Worm (Caenorhabditis elegans): Measurements from ENCODE around the gene ZK1240.11.

ZK1240.11 gene

DNA sequence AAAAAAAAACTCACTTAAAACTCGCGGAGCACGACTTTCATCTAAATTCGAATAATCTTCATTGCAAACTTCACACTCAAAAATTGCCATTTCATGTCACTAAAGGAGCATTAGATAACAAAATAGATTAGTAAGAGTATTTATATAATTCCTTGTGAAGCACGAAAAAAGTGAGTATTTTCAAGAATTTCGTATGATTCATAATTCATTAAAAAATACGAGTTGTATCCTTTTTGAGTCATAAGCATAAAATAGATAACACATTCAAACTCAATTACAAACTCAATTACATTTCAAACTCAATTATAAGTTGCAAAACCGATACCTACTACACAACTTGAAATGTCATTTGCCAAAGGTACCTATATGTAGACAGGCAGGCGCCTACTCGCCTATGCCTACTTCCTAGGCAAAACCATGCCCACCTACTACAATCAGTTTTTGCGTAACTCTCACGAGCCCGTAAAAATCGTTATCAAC lies 3.9 kb downstream of the ZK1240.11 start, which contains the start of the genes ZK1240.8 and ZK1240.1:
Gene ZK1240.8, minus strand, starts transcription at position 101 of the 480 bp plus-strand sequence.
Gene ZK1240.1, plus strand, starts transcription at position 430 of the 480 bp plus-strand sequence.
- peak; percentile 3 for TF ChIP-seq nhr-28 (tag; optimal IDR thresholded peaks at IDR 0.05)
- peak in 1 of 2 experiments; percentile 86 for TF ChIP-seq unc-62 (GFP tag; optimal IDR thresholded peaks at IDR 0.05 in 1 of 2)
- no peak for TF ChIP-seq unc-62 (tag; optimal IDR thresholded peaks at IDR 0.05)
- no peak for TF ChIP-seq D1046.2 (GFP tag; IDR thresholded peaks at IDR 0.05)
- TF ChIP-seq skn-1 (tag; optimal IDR thresholded peaks at IDR 0.05), result no peak
- TF ChIP-seq ceh-82 (tag; optimal IDR thresholded peaks at IDR 0.05), result no peak
- no peak for TF ChIP-seq tag-97 (GFP tag; IDR thresholded peaks at IDR 0.05)

DNA sequence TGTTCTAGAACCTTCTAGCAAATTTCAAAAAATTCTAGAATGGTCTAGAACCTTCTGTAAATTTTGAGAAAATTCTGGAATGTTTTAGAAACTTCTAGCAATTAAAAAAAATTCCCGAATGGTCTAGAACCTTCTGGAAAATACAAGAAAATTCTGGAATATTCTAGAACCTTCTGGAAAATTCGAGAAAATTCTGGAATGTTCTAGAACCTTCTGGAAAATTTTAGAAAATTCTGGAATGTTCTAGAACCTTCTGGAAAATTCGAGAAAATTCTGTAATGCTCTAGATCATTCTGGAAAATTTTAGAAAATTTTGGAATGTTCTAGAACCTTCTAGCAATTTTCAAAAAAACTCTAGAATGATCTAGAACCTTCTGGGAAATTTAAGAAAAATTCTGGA lies 5.4 kb downstream of the ZK1240.11 start:
- TF ChIP-seq dmd-6 (GFP tag; IDR thresholded peaks at IDR 0.05) (no peak), lin-13 (GFP tag; optimal IDR thresholded peaks at IDR 0.05) (no peak), mdt-29 (GFP tag; IDR thresholded peaks at IDR 0.05) (0 out of 2 replicates have a peak, but pooled peaks have one; percentile 28), arid-1 (GFP tag; conservative IDR thresholded peaks at IDR 0.05) (no peak), madf-9 (GFP tag; conservative IDR thresholded peaks at IDR 0.05) (no peak), Y105C5A.15 (GFP tag; IDR thresholded peaks at IDR 0.05) (no peak), F49E8.2 (tag; optimal IDR thresholded peaks at IDR 0.05; ENCODE audit: borderline replicate concordance) (no peak), snpc-1.2 (GFP tag; IDR thresholded peaks at IDR 0.05) (no peak), ctbp-1 (GFP tag; IDR thresholded peaks at IDR 0.05) (no peak)

DNA sequence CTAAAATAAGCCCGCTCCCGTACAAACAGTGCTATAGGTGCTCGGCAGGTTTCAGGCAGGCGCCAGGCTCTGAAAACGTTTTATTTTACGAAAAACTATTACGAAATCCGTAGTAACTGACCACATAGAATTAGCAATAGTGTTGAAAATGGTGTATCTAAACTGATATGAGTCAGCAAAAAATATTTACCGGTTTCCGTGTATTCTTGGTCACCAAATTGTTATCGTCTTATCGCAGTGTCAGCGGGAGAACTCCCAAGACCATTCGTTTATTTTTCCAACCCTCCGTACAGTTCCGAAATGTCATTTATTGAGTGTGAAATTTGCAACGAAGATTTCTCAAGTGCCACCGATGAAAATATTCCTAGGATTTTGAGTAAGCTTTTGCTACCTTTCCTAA lies 7.2 kb downstream of the ZK1240.11 start, which contains the start of gene F43C11.8:
Gene F43C11.8, plus strand, starts transcription at position 301 of the 400 bp plus-strand sequence.
- TF ChIP-seq gei-8 (GFP tag; optimal IDR thresholded peaks at IDR 0.05) (no peak), daf-16 (GFP tag; optimal IDR thresholded peaks at IDR 0.05) (no peak), daf-16 (tag; optimal IDR thresholded peaks at IDR 0.05) (peak; percentile 11)

DNA sequence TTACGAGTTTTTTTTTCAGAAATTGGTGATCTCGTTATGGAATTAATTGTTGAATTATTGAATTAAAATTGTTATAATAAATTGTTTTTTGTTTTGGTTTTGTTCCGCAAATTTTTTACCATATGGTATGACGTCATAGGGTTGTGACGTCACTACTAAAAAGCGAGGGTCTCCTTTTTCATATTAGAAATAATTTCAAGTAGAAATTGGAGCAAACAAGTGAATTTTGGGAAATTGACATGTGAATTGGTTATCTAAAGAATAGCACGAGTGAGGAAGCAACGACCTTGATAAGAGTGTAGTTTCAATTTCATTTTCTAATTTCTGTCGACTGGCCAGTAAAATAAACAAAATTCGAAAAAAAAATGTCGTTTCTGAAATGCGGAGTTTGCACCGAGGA lies 10.5 kb downstream of the ZK1240.11 start, which contains the start of gene F43C11.7:
Gene F43C11.7, plus strand, starts transcription at position 326 of the 400 bp plus-strand sequence.
- peak; percentile 80 for TF ChIP-seq pqm-1 (tag; optimal IDR thresholded peaks at IDR 0.05)
- TF ChIP-seq nhr-6 (tag; optimal IDR thresholded peaks at IDR 0.05), result no peak
- peak in 1 of 2 experiments; percentile 35 for TF ChIP-seq mdl-1 (tag; optimal IDR thresholded peaks at IDR 0.05)
- peak; percentile 52 for TF ChIP-seq hlh-30 (tag; optimal IDR thresholded peaks at IDR 0.05; ENCODE audit: insufficient read depth)
- no peak for TF ChIP-seq zfp-2 (tag; optimal IDR thresholded peaks at IDR 0.05)
- TF ChIP-seq daf-16 (GFP tag; optimal IDR thresholded peaks at IDR 0.05), result no peak
- TF ChIP-seq daf-16 (tag; optimal IDR thresholded peaks at IDR 0.05), result peak; percentile 63
- peak; percentile 56 for TF ChIP-seq dve-1 (tag; optimal IDR thresholded peaks at IDR 0.05; ENCODE audit: insufficient read depth)
- TF ChIP-seq nhr-28 (tag; optimal IDR thresholded peaks at IDR 0.05), result peak; percentile 82
- 0 out of 2 replicates have a peak, but pooled peaks have one; percentile 19 for TF ChIP-seq php-3 (GFP tag; IDR thresholded peaks at IDR 0.05)
- TF ChIP-seq hlh-11 (tag; optimal IDR thresholded peaks at IDR 0.05), result peak; percentile 58
- TF ChIP-seq dmd-6 (GFP tag; IDR thresholded peaks at IDR 0.05), result peak; percentile 71
- TF ChIP-seq nhr-77 (tag; optimal IDR thresholded peaks at IDR 0.05), result peak; percentile 69
- no peak for TF ChIP-seq ama-1 (optimal IDR thresholded peaks at IDR 0.05)

DNA sequence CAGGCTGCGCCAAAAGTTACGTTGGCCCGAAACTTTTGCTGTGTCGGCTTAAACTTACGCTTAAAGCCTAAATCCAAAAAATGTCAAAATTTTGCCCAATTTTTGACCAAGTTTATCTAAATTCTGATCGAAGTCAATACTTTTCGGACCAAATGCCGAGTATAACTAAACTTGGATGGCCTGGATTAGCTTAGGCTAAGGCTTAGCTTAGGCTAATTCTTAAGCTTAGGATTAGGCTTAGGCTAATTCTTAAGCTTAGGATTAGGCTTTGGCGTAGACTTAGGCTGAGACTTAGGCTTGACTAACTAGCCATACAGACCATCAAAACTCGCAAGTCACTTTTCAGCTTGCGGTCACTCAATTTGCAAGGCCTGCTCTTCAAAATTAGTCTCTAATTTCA lies 11.1 kb downstream of the ZK1240.11 start:
- TF ChIP-seq dve-1 (tag; optimal IDR thresholded peaks at IDR 0.05; ENCODE audit: insufficient read depth) (no peak), pha-4 (GFP tag; IDR thresholded peaks at IDR 0.05) (no peak), pha-4 (tag; optimal IDR thresholded peaks at IDR 0.05) (no peak), unc-62 (GFP tag; optimal IDR thresholded peaks at IDR 0.05 in 1 of 2) (peak in 1 of 2 experiments; percentile 19), unc-62 (tag; optimal IDR thresholded peaks at IDR 0.05) (no peak), nhr-25 (tag; optimal IDR thresholded peaks at IDR 0.05; ENCODE audit: borderline replicate concordance, insufficient read depth) (no peak), mxl-2 (GFP tag; conservative IDR thresholded peaks at IDR 0.05) (no peak)
